Worm (Caenorhabditis elegans): ENCODE results near the gene F18A1.7.

DNA sequence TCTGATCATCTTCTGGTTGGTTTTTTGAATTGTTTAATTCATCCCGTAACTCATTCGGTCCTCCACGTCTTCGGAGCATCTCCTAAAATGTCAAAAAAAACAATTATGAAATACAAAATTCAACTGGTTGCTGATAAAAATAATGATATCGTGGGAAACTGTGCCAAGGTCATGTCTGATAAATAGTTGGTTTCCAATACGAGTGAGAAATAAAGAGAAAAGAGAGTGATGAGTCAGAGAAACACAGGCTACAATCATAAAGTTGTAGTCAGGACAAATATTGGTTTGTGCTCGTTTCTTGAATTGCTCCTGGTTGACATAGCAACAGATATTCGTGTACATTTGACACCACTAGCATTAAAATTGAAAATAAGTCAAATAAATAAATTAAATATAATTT, 41.6 kb upstream of the F18A1.7 start, which contains the start of gene B0495.7:
- TF ChIP-seq aly-2 (tag; optimal IDR thresholded peaks at IDR 0.05) (no peak), zfp-2 (tag; optimal IDR thresholded peaks at IDR 0.05) (no peak), nhr-237 (tag; optimal IDR thresholded peaks at IDR 0.05) (no peak), nhr-25 (tag; optimal IDR thresholded peaks at IDR 0.05; ENCODE audit: borderline replicate concordance, insufficient read depth) (no peak), lin-39 (tag; optimal IDR thresholded peaks at IDR 0.05) (no peak), lsy-2 (tag; optimal IDR thresholded peaks at IDR 0.05) (peak in 1 of 2 experiments; percentile 11), sdz-12 (GFP tag; optimal IDR thresholded peaks at IDR 0.05) (no peak), dve-1 (tag; optimal IDR thresholded peaks at IDR 0.05; ENCODE audit: insufficient read depth) (peak; percentile 44), snpc-1.2 (GFP tag; IDR thresholded peaks at IDR 0.05) (no peak)

All from whole organism, L4 larva.